Fruit fly (Drosophila melanogaster) whole organism: ENCODE measurements around the gene CG33271.

Experiments
- CG8478 ChIP-seq: fragments of >200 bp; optimal IDR thresholded peaks from 2 replicates; lab custom pipeline; 2018; ENCODE audit warnings: inconsistent platforms
- Dll ChIP-seq: fragments of >200 bp; optimal IDR thresholded peaks from 2 replicates; lab custom pipeline; 2017
- EcR ChIP-seq, 2 experiments: fragments of >200 bp; optimal IDR thresholded peaks; 2 replicates each; lab custom pipeline; 2017; ENCODE audit warnings: missing biosample characterization in 2 of 2, missing genetic modification characterization in 2 of 2, missing genetic modification reagents in 2 of 2
- pan ChIP-seq: fragments of >200 bp; optimal IDR thresholded peaks from 2 replicates; lab custom pipeline; 2017
- psq ChIP-seq: fragments of >200 bp; optimal IDR thresholded peaks from 2 replicates; lab custom pipeline; 2017
- usp ChIP-seq: fragments of >200 bp; optimal IDR thresholded peaks from 2 replicates; lab custom pipeline; 2017; ENCODE audit warnings: missing biosample characterization, missing genetic modification characterization, mixed read lengths

Gene CG33271

dm6 chr3L:11577395-11577794 lies at the start of gene CG33271:
Gene CG33271, minus strand, starts transcription at chr3L:11577495.
- TF ChIP-seq EcR (GFP tag; optimal IDR thresholded peaks at IDR 0.05; lab: Kevin White, UChicago) (no peak), Dll (lab: Kevin White, UChicago) (no peak), CG8478 (lab: Kevin White, UChicago) (no peak), usp (GFP tag; lab: Kevin White, UChicago) (no peak), psq (no peak), pan (lab: Kevin White, UChicago) (no peak)

- TF ChIP-seq psq (no peak), pan (lab: Kevin White, UChicago) (no peak), usp (GFP tag; lab: Kevin White, UChicago) (no peak), CG8478 (lab: Kevin White, UChicago) (no peak), EcR (GFP tag; optimal IDR thresholded peaks at IDR 0.05; lab: Kevin White, UChicago) (no peak), Dll (lab: Kevin White, UChicago) (no peak)
Observed at dm6 chr3L:11626229-11626826, 49.0 kb upstream of the CG33271 start, which contains the start of gene PCID2. Gene PCID2, plus strand, starts transcription at chr3L:11626441.

- no peak for TF ChIP-seq Dll (lab: Kevin White, UChicago)
- TF ChIP-seq CG8478 (lab: Kevin White, UChicago) = no peak
- no peak for TF ChIP-seq EcR (GFP tag; optimal IDR thresholded peaks at IDR 0.05; lab: Kevin White, UChicago)
- no peak for TF ChIP-seq pan (lab: Kevin White, UChicago)
Observed at dm6 chr3L:11625634-11626175, 48.4 kb upstream of the CG33271 start, which contains the start of gene CG6083. Gene CG6083, minus strand, starts transcription at chr3L:11626125.

dm6 chr3L:11624281-11624680 lies 47.0 kb upstream of the CG33271 start, which contains the start of gene Akr1B:
Gene Akr1B, minus strand, starts transcription at chr3L:11624381.
- TF ChIP-seq CG8478 (lab: Kevin White, UChicago) (no peak), EcR (GFP tag; optimal IDR thresholded peaks at IDR 0.05; lab: Kevin White, UChicago) (no peak), psq (no peak), Dll (lab: Kevin White, UChicago) (no peak), usp (GFP tag; lab: Kevin White, UChicago) (no peak), pan (lab: Kevin White, UChicago) (no peak)

dm6 chr3L:11623245-11623883 lies 46.1 kb upstream of the CG33271 start:
- no peak for TF ChIP-seq EcR (GFP tag; optimal IDR thresholded peaks at IDR 0.05; lab: Kevin White, UChicago)
- TF ChIP-seq usp (GFP tag; lab: Kevin White, UChicago) = no peak
- no peak for TF ChIP-seq pan (lab: Kevin White, UChicago)
- no peak for TF ChIP-seq psq
- no peak for TF ChIP-seq CG8478 (lab: Kevin White, UChicago)
- TF ChIP-seq Dll (lab: Kevin White, UChicago) = no peak

- TF ChIP-seq Dll (lab: Kevin White, UChicago) (no peak), psq (no peak), CG8478 (lab: Kevin White, UChicago) (no peak), EcR (GFP tag; optimal IDR thresholded peaks at IDR 0.05; lab: Kevin White, UChicago) (no peak), usp (GFP tag; lab: Kevin White, UChicago) (no peak), pan (lab: Kevin White, UChicago) (no peak)
Observed at dm6 chr3L:11622750-11623149, 45.5 kb upstream of the CG33271 start.

- TF ChIP-seq Dll (lab: Kevin White, UChicago) (no peak), CG8478 (lab: Kevin White, UChicago) (no peak), psq (no peak), EcR (GFP tag; optimal IDR thresholded peaks at IDR 0.05; lab: Kevin White, UChicago) (no peak), pan (lab: Kevin White, UChicago) (no peak), usp (GFP tag; lab: Kevin White, UChicago) (no peak)
Observed at dm6 chr3L:11620001-11620400, 42.7 kb upstream of the CG33271 start, which contains the start of gene Muc68Ca. Gene Muc68Ca, minus strand, starts transcription at chr3L:11620101.

dm6 chr3L:11609835-11610234 lies 32.5 kb upstream of the CG33271 start, which contains the start of gene CG42832:
Gene CG42832, plus strand, starts transcription at chr3L:11610135.
- TF ChIP-seq Dll (lab: Kevin White, UChicago) = no peak
- no peak for TF ChIP-seq psq
- no peak for TF ChIP-seq pan (lab: Kevin White, UChicago)
- no peak for TF ChIP-seq usp (GFP tag; lab: Kevin White, UChicago)
- TF ChIP-seq CG8478 (lab: Kevin White, UChicago) = no peak
- no peak for TF ChIP-seq EcR (GFP tag; optimal IDR thresholded peaks at IDR 0.05; lab: Kevin White, UChicago)

dm6 chr3L:11609153-11609809 lies 32.0 kb upstream of the CG33271 start, which contains the start of gene Duba:
Gene Duba, minus strand, starts transcription at chr3L:11609465.
- no peak for TF ChIP-seq EcR (GFP tag; optimal IDR thresholded peaks at IDR 0.05; lab: Kevin White, UChicago)
- no peak for TF ChIP-seq Dll (lab: Kevin White, UChicago)
- no peak for TF ChIP-seq usp (GFP tag; lab: Kevin White, UChicago)
- TF ChIP-seq pan (lab: Kevin White, UChicago) = no peak

dm6 chr3L:11604227-11604626 lies 26.9 kb upstream of the CG33271 start:
- no peak for TF ChIP-seq Dll (lab: Kevin White, UChicago)
- no peak for TF ChIP-seq EcR (GFP tag; optimal IDR thresholded peaks at IDR 0.05; lab: Kevin White, UChicago)
- TF ChIP-seq usp (GFP tag; lab: Kevin White, UChicago) = no peak

- TF ChIP-seq CG8478 (lab: Kevin White, UChicago) (no peak), Dll (lab: Kevin White, UChicago) (no peak), psq (no peak), EcR (GFP tag; optimal IDR thresholded peaks at IDR 0.05; lab: Kevin White, UChicago) (no peak)
Observed at dm6 chr3L:11602040-11602439, 24.7 kb upstream of the CG33271 start.
